Fruit fly (Drosophila melanogaster): Measurements from ENCODE around the gene Rab11.

Rab11 gene

DNA sequence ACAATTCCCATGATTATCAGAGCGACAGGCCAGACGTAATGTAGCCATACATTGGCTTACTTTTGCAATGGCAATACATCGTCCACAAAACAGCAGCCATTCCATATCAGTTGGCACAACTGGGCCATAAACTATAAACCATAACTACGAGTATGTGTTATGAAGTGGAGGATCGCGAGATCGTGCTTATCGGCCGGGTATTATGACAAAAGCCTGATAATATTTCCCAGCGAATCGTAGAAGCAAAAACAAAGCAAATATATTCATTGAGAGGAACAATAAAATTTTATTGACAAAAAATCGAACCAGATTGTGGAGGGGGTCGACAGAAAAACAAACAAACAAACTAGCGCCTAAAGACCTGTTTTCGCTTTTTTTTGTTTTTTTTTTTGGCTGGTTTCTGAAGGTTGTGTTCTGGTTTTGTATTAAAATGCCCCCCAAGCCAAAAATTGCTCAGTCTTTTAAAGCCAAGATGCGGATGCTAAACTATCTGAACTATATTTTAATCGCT, 52.2 kb downstream of the Rab11 start, which contains the start of gene CG5810 (continued):
- TF ChIP-seq Drgx (GFP tag; IDR thresholded peaks at IDR 0.05) (no peak), CG8281 (tag; optimal IDR thresholded peaks at IDR 0.05) (peak; percentile 7), jumu (GFP tag; optimal IDR thresholded peaks at IDR 0.05) (no peak), ro (GFP tag; IDR thresholded peaks at IDR 0.05) (no peak), CG2202 (tag; optimal IDR thresholded peaks at IDR 0.05) (no peak), Scr (GFP tag; IDR thresholded peaks at IDR 0.05; ENCODE audit: partially characterized antibody) (no peak), hb (GFP tag; IDR thresholded peaks at IDR 0.05; ENCODE audit: partially characterized antibody) (no peak), B-H2 (GFP tag; optimal IDR thresholded peaks at IDR 0.05) (peak; percentile 93), Meics (GFP tag; optimal IDR thresholded peaks at IDR 0.05) (peak; percentile 18), CG30020 (tag; optimal IDR thresholded peaks at IDR 0.05) (no peak), Lim3 (GFP tag; IDR thresholded peaks at IDR 0.05) (no peak), CG17612 (GFP tag; IDR thresholded peaks at IDR 0.05) (no peak), CG12071 (GFP tag; optimal IDR thresholded peaks at IDR 0.05) (peak; percentile 12), fd3F (GFP tag; optimal IDR thresholded peaks at IDR 0.05) (peak; percentile 22), CG2875 (GFP tag; optimal IDR thresholded peaks at IDR 0.05) (no peak), grn (GFP tag; optimal IDR thresholded peaks at IDR 0.05) (peak; percentile 58), sug (tag; optimal IDR thresholded peaks at IDR 0.05) (peak; percentile 96), CG34224 (GFP tag; IDR thresholded peaks at IDR 0.05; ENCODE audit: partially characterized antibody) (no peak), gcm2 (GFP tag; optimal IDR thresholded peaks at IDR 0.05) (no peak), grau (tag; optimal IDR thresholded peaks at IDR 0.05) (peak; percentile 38), NfI (GFP tag; optimal IDR thresholded peaks at IDR 0.05) (peak; percentile 21), CG31224 (GFP tag; IDR thresholded peaks at IDR 0.05) (no peak), btn (GFP tag; optimal IDR thresholded peaks at IDR 0.05) (no peak), CG5180 (GFP tag; optimal IDR thresholded peaks at IDR 0.05) (no peak), Sry-β (GFP tag; optimal IDR thresholded peaks at IDR 0.05) (no peak), CG16815 (GFP tag; optimal IDR thresholded peaks at IDR 0.05) (no peak), CG18011 (GFP tag; optimal IDR thresholded peaks at IDR 0.05) (peak; percentile 50), Vsx1 (GFP tag; optimal IDR thresholded peaks at IDR 0.05) (peak; percentile 44), PHDP (tag; optimal IDR thresholded peaks at IDR 0.05) (peak; percentile 73), Camta (GFP tag; optimal IDR thresholded peaks at IDR 0.05) (no peak), CG17568 (GFP tag; optimal IDR thresholded peaks at IDR 0.05) (peak; percentile 86), CG6272 (GFP tag; IDR thresholded peaks at IDR 0.05) (no peak), CG18619 (GFP tag; optimal IDR thresholded peaks at IDR 0.05) (no peak), pan (optimal IDR thresholded peaks at IDR 0.05) (no peak), pan (GFP tag; optimal IDR thresholded peaks at IDR 0.05 in 1 of 2, IDR thresholded peaks at IDR 0.05 in 1 of 2) (no peak), CG32772 (GFP tag; IDR thresholded peaks at IDR 0.05) (no peak), CG9817 (tag; optimal IDR thresholded peaks at IDR 0.05) (peak; percentile 3), corto (GFP tag; optimal IDR thresholded peaks at IDR 0.05) (no peak), CG11695 (GFP tag; IDR thresholded peaks at IDR 0.05) (0 out of 3 replicates have a peak, but pooled peaks have one; percentile 9), bigmax (GFP tag; optimal IDR thresholded peaks at IDR 0.05) (no peak), CG17385 (GFP tag; optimal IDR thresholded peaks at IDR 0.05) (peak; percentile 58), sens (GFP tag) (peak; percentile 45), CG10543 (GFP tag; optimal IDR thresholded peaks at IDR 0.05) (peak; percentile 60), gro (GFP tag; optimal IDR thresholded peaks at IDR 0.05) (peak; percentile 46), CG13296 (GFP tag; optimal IDR thresholded peaks at IDR 0.05) (peak; percentile 31), CG34376 (GFP tag; optimal IDR thresholded peaks at IDR 0.05) (peak; percentile 93), GATAe (GFP tag; conservative IDR thresholded peaks at IDR 0.05) (peak; percentile 33; the same call in 1 of the 2 replicates), fd96Cb (tag; optimal IDR thresholded peaks at IDR 0.05) (no peak), cwo (GFP tag; optimal IDR thresholded peaks at IDR 0.05) (peak; percentile 60), Fer1 (GFP tag; optimal IDR thresholded peaks at IDR 0.05) (peak; percentile 48)

Measured in whole organism, embryonic.